Worm (Caenorhabditis elegans): Measurements from ENCODE around the gene tag-77.

DNA sequence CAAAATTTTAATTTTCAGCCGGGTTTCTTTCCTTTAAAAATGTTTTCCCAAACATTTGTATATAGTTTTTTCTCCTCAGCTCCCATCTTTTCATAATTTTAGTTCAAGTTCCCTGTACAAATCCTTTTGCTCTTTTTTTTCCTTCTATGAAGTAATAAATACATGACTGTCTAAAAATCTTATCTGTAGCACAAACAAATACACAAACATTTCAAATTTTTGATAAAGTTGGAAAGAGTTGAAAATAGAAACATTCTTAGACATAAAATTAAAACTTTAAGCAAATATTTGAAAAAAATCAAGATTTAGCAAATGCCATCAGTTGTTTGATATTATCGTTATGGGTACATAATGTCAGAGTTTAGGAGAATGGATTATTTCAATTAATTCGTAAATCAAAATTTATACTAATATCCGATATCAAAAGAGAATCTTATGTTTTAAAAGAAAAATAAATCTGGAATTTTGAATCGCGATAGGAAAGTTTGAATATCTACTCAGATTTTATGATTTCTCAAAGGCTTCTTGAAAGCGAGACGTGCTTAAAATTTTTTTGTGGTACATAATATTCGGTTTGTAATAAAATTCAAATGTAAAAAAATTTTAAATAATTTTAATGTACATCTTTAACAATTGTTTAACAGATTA is 27.8 kb upstream of the tag-77 start:
- TF ChIP-seq hmbx-1 (tag; optimal IDR thresholded peaks at IDR 0.05) (no peak), ama-1 (optimal IDR thresholded peaks at IDR 0.05) (no peak), scrt-1 (GFP tag; IDR thresholded peaks at IDR 0.05) (no peak), hmg-4 (GFP tag; optimal IDR thresholded peaks at IDR 0.05) (no peak), ceh-36 (tag; optimal IDR thresholded peaks at IDR 0.05) (no peak), pes-1 (GFP tag; IDR thresholded peaks at IDR 0.05) (no peak), ets-7 (tag; optimal IDR thresholded peaks at IDR 0.05) (no peak), B0310.2 (tag; optimal IDR thresholded peaks at IDR 0.05) (no peak), sea-1 (GFP tag; conservative IDR thresholded peaks at IDR 0.05) (no peak)

Data from whole organism, early embryonic.